Fruit fly (Drosophila melanogaster): Measurements from ENCODE around the gene Fcp3C.

Gene Fcp3C

DNA sequence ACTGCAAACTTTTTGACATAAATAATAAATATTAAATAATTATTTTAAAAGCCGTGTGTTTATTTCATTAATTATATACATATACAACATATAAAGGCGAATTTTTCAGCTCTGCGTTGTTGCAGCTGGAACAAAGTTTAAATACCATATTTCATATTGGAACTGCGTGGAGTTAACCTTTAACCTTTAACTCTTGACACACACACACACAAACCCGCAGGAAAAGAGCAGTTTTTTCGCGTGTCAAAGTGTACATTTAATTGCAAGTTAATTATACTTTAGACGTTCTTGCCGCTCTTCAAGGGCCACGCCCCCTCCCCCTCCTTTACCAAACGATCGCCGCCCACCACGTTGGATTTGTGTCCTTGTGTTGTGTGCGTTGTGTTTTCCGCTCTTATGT is 2.1 kb downstream of the Fcp3C start:
- TF ChIP-seq h (GFP tag; optimal IDR thresholded peaks at IDR 0.05) = no peak
- TF ChIP-seq woc (GFP tag; optimal IDR thresholded peaks at IDR 0.05) = no peak
- no peak for TF ChIP-seq jim (GFP tag; optimal IDR thresholded peaks at IDR 0.05)
- TF ChIP-seq dsf (GFP tag; optimal IDR thresholded peaks at IDR 0.05; ENCODE audit: borderline replicate concordance) = no peak
- no peak for TF ChIP-seq N (GFP tag; optimal IDR thresholded peaks at IDR 0.05)
- no peak for TF ChIP-seq Abd-B (GFP tag; optimal IDR thresholded peaks at IDR 0.05)
- TF ChIP-seq ey (GFP tag; optimal IDR thresholded peaks at IDR 0.05) = no peak
- TF ChIP-seq rgr (GFP tag; optimal IDR thresholded peaks at IDR 0.05) = no peak
- no peak for TF ChIP-seq lola (GFP tag; optimal IDR thresholded peaks at IDR 0.05)

DNA sequence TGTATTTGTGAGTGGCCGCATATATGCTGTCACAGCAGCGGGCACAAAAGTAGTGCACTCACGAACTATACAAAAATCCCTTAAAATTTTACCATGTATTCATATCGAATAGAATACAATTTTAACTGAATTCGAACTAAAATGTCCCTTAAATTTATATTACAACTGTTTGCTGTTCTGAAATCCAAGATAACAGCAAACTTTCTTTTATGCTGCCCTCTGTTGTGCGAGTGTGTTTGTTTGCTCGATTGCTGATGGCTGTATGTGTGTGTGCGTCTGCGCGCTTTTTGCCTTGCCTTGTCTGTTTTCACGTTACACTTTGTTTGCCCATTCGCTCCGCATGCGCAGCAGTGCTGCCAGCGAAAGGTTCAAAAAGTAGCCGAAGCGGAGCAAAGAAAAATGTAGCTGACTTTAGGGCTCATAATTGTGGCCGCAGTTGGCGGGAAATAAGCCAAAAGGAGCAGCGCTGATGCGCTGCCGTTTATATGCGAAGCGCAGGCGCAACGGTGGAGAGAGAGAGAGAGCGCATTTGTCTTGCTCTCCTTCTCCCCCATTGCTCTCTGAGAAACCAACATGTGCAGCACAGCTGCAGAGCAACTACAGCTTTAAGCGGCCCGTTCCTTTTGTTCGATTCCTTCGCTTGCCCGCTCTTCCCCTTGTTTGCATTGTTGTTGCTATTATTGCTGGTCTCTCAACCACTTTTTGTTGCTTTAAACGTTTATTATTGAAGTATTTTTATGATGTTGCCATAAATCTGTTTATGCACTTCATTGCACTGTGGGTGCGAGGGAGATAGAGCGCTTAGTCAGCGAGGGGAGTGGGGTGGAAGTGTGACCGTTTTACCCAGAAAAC is 11.6 kb downstream of the Fcp3C start:
- TF ChIP-seq GATAd (GFP tag; optimal IDR thresholded peaks at IDR 0.05) (no peak), jim (GFP tag; optimal IDR thresholded peaks at IDR 0.05) (no peak), CG9705 (GFP tag; optimal IDR thresholded peaks at IDR 0.05) (peak; percentile 84), usp (GFP tag; optimal IDR thresholded peaks at IDR 0.05) (no peak), Myc (optimal IDR thresholded peaks at IDR 0.05) (peak; percentile 80), Vsx2 (GFP tag; optimal IDR thresholded peaks at IDR 0.05; ENCODE audit: partially characterized antibody) (peak; percentile 10), lola (GFP tag; optimal IDR thresholded peaks at IDR 0.05) (no peak), OdsH (GFP tag; optimal IDR thresholded peaks at IDR 0.05) (peak; percentile 93), Hr83 (GFP tag; optimal IDR thresholded peaks at IDR 0.05; ENCODE audit: poor library complexity, severe bottlenecking) (no peak), sv (GFP tag; optimal IDR thresholded peaks at IDR 0.05) (peak; percentile 96), Hnf4 (GFP tag; optimal IDR thresholded peaks at IDR 0.05) (peak; percentile 92), CrebA (GFP tag; optimal IDR thresholded peaks at IDR 0.05; ENCODE audit: borderline replicate concordance) (no peak), pan (optimal IDR thresholded peaks at IDR 0.05) (no peak), Hr78 (GFP tag; optimal IDR thresholded peaks at IDR 0.05) (no peak), psq (GFP tag; optimal IDR thresholded peaks at IDR 0.05) (peak; percentile 97), HLH106 (tag; optimal IDR thresholded peaks at IDR 0.05) (peak; percentile 92), brk (GFP tag; optimal IDR thresholded peaks at IDR 0.05) (peak; percentile 85), tai (GFP tag; optimal IDR thresholded peaks at IDR 0.05) (no peak), ey (GFP tag; optimal IDR thresholded peaks at IDR 0.05) (peak; percentile 96), N (GFP tag; optimal IDR thresholded peaks at IDR 0.05) (peak; percentile 66), br (GFP tag; optimal IDR thresholded peaks at IDR 0.05) (peak; percentile 93), h (GFP tag; optimal IDR thresholded peaks at IDR 0.05) (peak; percentile 94), CG32264 (GFP tag; optimal IDR thresholded peaks at IDR 0.05) (peak; percentile 66), dl (GFP tag; optimal IDR thresholded peaks at IDR 0.05; ENCODE audit: insufficient read depth in 1 of 2, partially characterized antibody in 2 of 2) (peak; percentile 12 to 40), dmrt93B (GFP tag; optimal IDR thresholded peaks at IDR 0.05) (peak; percentile 87), woc (GFP tag; optimal IDR thresholded peaks at IDR 0.05) (peak; percentile 96), dsf (GFP tag; optimal IDR thresholded peaks at IDR 0.05; ENCODE audit: borderline replicate concordance) (peak; percentile 68), fru (GFP tag; optimal IDR thresholded peaks at IDR 0.05) (peak; percentile 96), Dif (GFP tag; optimal IDR thresholded peaks at IDR 0.05; ENCODE audit: partially characterized antibody) (peak; percentile 53), Dfd (GFP tag; optimal IDR thresholded peaks at IDR 0.05) (no peak), Rel (GFP tag; optimal IDR thresholded peaks at IDR 0.05) (peak; percentile 1), Rel (tag; optimal IDR thresholded peaks at IDR 0.05) (peak; percentile 63), Sp1 (GFP tag; optimal IDR thresholded peaks at IDR 0.05) (peak; percentile 91), foxo (GFP tag; optimal IDR thresholded peaks at IDR 0.05) (peak in 1 of 2 experiments; percentile 95), Abd-B (GFP tag; optimal IDR thresholded peaks at IDR 0.05) (no peak), sage (GFP tag; optimal IDR thresholded peaks at IDR 0.05) (peak; percentile 76), rgr (GFP tag; optimal IDR thresholded peaks at IDR 0.05) (peak; percentile 94), Jra (GFP tag; optimal IDR thresholded peaks at IDR 0.05) (peak; percentile 81), Mio (GFP tag; optimal IDR thresholded peaks at IDR 0.05) (no peak)
